Worm (Caenorhabditis elegans): ENCODE data around the gene B0244.15.

DNA sequence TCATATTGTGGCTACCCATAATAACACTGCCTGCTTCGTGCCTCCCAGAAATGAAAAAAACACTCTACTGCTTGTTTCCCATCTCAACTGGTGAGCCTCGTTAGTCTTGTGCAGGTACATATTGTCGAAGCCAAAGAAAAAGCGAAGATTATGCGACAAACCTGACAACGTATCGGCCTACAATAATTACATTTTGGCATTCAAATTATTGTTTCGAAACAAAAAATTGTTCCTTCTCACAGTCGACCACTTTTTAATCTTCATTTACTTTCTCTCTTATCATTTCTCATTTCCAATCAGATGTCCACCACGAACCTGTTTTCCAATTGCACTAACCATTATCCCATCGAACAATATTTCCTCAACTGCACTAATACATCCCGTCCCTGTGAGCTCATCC is at the start of gene B0244.15:
- TF ChIP-seq ztf-23 (GFP tag; IDR thresholded peaks at IDR 0.05) (no peak), tab-1 (GFP tag; IDR thresholded peaks at IDR 0.05) (no peak)

All from whole organism, midembryonic.